Fruit fly (Drosophila melanogaster): ENCODE measurements around the gene CG6834.

DNA sequence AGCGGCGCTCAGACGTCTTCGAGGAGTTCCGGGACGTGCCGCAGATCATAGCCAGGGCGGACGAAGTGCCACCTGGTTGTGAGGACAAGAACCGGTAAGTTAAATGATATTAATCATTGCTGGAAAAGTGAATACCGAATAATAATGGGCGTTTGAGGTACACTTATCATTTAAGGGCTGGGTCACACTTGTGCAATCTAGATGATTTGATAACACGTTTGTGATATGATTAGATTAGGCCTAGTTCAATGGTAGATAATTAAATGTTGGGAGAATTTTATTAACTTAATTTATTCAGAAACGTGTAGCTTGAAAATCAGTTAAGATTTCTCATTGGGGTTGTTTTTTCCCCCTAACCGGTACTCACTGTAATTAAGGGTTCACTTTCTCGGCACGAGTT lies 17.0 kb downstream of the CG6834 start:
- TF ChIP-seq usp (GFP tag; optimal IDR thresholded peaks at IDR 0.05) = no peak
- TF ChIP-seq EcR (GFP tag; optimal IDR thresholded peaks at IDR 0.05) = no peak
- TF ChIP-seq psq (optimal IDR thresholded peaks at IDR 0.05) = no peak
